Worm (Caenorhabditis elegans): Measurements from ENCODE around the gene zipt-15.

- TF ChIP-seq him-1 (tag; optimal IDR thresholded peaks at IDR 0.05) (no peak), W03F9.2 (tag; optimal IDR thresholded peaks at IDR 0.05) (no peak)
Observed at ce11 chrIV:833517-833916, 8.8 kb upstream of the zipt-15 start.

Data from whole organism, L4/young adult.